Fruit fly (Drosophila melanogaster): ENCODE measurements around the gene MED31.
A peak's percentile ranks its signal among the peaks of the same experiment; 100 is the strongest.

MED31 gene

dm6 chr3R:4658991-4659933 lies 17.5 kb downstream of the MED31 start, which contains the start of gene smash (continued):
- TF ChIP-seq CG15479 (GFP tag; optimal IDR thresholded peaks at IDR 0.05): peak; percentile 52
- peak; percentile 74 for TF ChIP-seq Opbp (GFP tag; IDR thresholded peaks at IDR 0.05; ENCODE audit: partially characterized antibody)
- no peak for TF ChIP-seq Sox102F (GFP tag; optimal IDR thresholded peaks at IDR 0.05)
- no peak for TF ChIP-seq CG8765 (GFP tag; IDR thresholded peaks at IDR 0.05)
- TF ChIP-seq ftz-f1 (GFP tag; optimal IDR thresholded peaks at IDR 0.05): peak; percentile 67
- peak; percentile 3 for TF ChIP-seq corto (GFP tag; optimal IDR thresholded peaks at IDR 0.05)
- no peak for TF ChIP-seq CG12744 (GFP tag; optimal IDR thresholded peaks at IDR 0.05)
- no peak for TF ChIP-seq CG1832 (GFP tag; optimal IDR thresholded peaks at IDR 0.05)
- TF ChIP-seq CG16779 (GFP tag; IDR thresholded peaks at IDR 0.05): peak; percentile 76
- TF ChIP-seq Ada2b (GFP tag; IDR thresholded peaks at IDR 0.05): 0 out of 2 replicates have a peak, but pooled peaks have one; percentile 8
- TF ChIP-seq aop (GFP tag; IDR thresholded peaks at IDR 0.05): 0 out of 2 replicates have a peak, but pooled peaks have one; percentile 16
- TF ChIP-seq CG14014 (GFP tag; IDR thresholded peaks at IDR 0.05): peak; percentile 27; the same call in 1 of the 2 replicates
- TF ChIP-seq sd (tag; optimal IDR thresholded peaks at IDR 0.05): peak; percentile 98
- TF ChIP-seq CG30403 (GFP tag; optimal IDR thresholded peaks at IDR 0.05): no peak
- TF ChIP-seq Tbp (GFP tag; optimal IDR thresholded peaks at IDR 0.05): no peak
- TF ChIP-seq CG10462 (GFP tag; optimal IDR thresholded peaks at IDR 0.05): no peak
- TF ChIP-seq az2 (GFP tag; optimal IDR thresholded peaks at IDR 0.05): no peak
- TF ChIP-seq eve (GFP tag; optimal IDR thresholded peaks at IDR 0.05): no peak
- TF ChIP-seq NC2β (GFP tag; optimal IDR thresholded peaks at IDR 0.05): peak; percentile 30
- no peak for TF ChIP-seq CG12236 (GFP tag; optimal IDR thresholded peaks at IDR 0.05)
- 0 out of 3 replicates have a peak, but pooled peaks have one; percentile 17 for TF ChIP-seq CG2889 (GFP tag; IDR thresholded peaks at IDR 0.05)
- TF ChIP-seq Hmr (GFP tag; optimal IDR thresholded peaks at IDR 0.05): peak; percentile 78
- TF ChIP-seq CG16863 (GFP tag; optimal IDR thresholded peaks at IDR 0.05): no peak
- no peak for TF ChIP-seq Sry-β (GFP tag; optimal IDR thresholded peaks at IDR 0.05)
- TF ChIP-seq CG11504 (tag; optimal IDR thresholded peaks at IDR 0.05): no peak
- peak; percentile 88 for TF ChIP-seq HLHmδ (GFP tag; optimal IDR thresholded peaks at IDR 0.05)
- TF ChIP-seq Dll (GFP tag; IDR thresholded peaks at IDR 0.05; ENCODE audit: partially characterized antibody): 0 out of 4 replicates have a peak, but pooled peaks have one; percentile 34
- TF ChIP-seq tio (GFP tag; optimal IDR thresholded peaks at IDR 0.05): no peak
- TF ChIP-seq Chrac-16 (GFP tag; optimal IDR thresholded peaks at IDR 0.05): no peak
- TF ChIP-seq chm (GFP tag; IDR thresholded peaks at IDR 0.05): peak; percentile 87
- TF ChIP-seq tap (tag; optimal IDR thresholded peaks at IDR 0.05): peak; percentile 38
- no peak for TF ChIP-seq dmrt99B (tag; optimal IDR thresholded peaks at IDR 0.05)
- TF ChIP-seq unc-4 (GFP tag; IDR thresholded peaks at IDR 0.05; ENCODE audit: partially characterized antibody): peak; percentile 20; the same call in 1 of the 2 replicates
- TF ChIP-seq HLH4C (GFP tag; IDR thresholded peaks at IDR 0.05; ENCODE audit: partially characterized antibody): no peak
- TF ChIP-seq CG5245 (GFP tag; optimal IDR thresholded peaks at IDR 0.05): no peak
- TF ChIP-seq dm (GFP tag; optimal IDR thresholded peaks at IDR 0.05): no peak
- no peak for TF ChIP-seq pros (GFP tag; optimal IDR thresholded peaks at IDR 0.05)
- peak; percentile 29; the same call in 1 of the 2 replicates for TF ChIP-seq lmd (GFP tag; IDR thresholded peaks at IDR 0.05)
- TF ChIP-seq bsh (GFP tag; optimal IDR thresholded peaks at IDR 0.05): peak in 1 of 2 experiments; percentile 39
- no peak for TF ChIP-seq CG13123 (GFP tag; optimal IDR thresholded peaks at IDR 0.05)
- TF ChIP-seq CG9437 (GFP tag; optimal IDR thresholded peaks at IDR 0.05): peak; percentile 100
- peak; percentile 23 for TF ChIP-seq NK7.1 (GFP tag; optimal IDR thresholded peaks at IDR 0.05)
- TF ChIP-seq Hr39 (optimal IDR thresholded peaks at IDR 0.05): no peak
- TF ChIP-seq dimm (GFP tag; IDR thresholded peaks at IDR 0.05): no peak
- no peak for TF ChIP-seq Vsx1 (GFP tag; optimal IDR thresholded peaks at IDR 0.05)
- peak; percentile 65; the same call in 2 of the 3 replicates for TF ChIP-seq sr (GFP tag; IDR thresholded peaks at IDR 0.05)
- no peak for TF ChIP-seq CG33557 (GFP tag; optimal IDR thresholded peaks at IDR 0.05)
- TF ChIP-seq CG15514 (GFP tag; optimal IDR thresholded peaks at IDR 0.05): peak; percentile 76
